Worm (Caenorhabditis elegans) whole organism, L3 larva: Measurements from ENCODE around the gene Y39A1A.24.

ENCODE experiments used
- ZK546.5 ChIP-seq: sonication (generic microtip); optimal IDR thresholded peaks from 2 replicates; lab custom pipeline; 2017; ENCODE audit warnings: missing biosample characterization, missing genetic modification characterization
- aly-2 ChIP-seq: fragments of 150-350 bp; optimal IDR thresholded peaks from 2 replicates; lab custom pipeline; 2014; ENCODE audit warnings: missing biosample characterization, missing genetic modification characterization
- ama-1 ChIP-seq: fragments of 150-350 bp; optimal IDR thresholded peaks from 2 replicates; lab custom pipeline; 2018
- ceh-16 ChIP-seq: sonication (generic microtip); optimal IDR thresholded peaks from 2 replicates; lab custom pipeline; 2017; ENCODE audit warnings: missing biosample characterization, missing genetic modification characterization
- ceh-28 ChIP-seq: fragments of 150-350 bp; optimal IDR thresholded peaks from 2 replicates; lab custom pipeline; 2014; ENCODE audit warnings: missing biosample characterization, missing genetic modification reagents, missing genetic modification characterization
- ceh-82 ChIP-seq: fragments of 150-350 bp; optimal IDR thresholded peaks from 2 replicates; lab custom pipeline; 2014; ENCODE audit warnings: missing biosample characterization, missing genetic modification characterization
- ceh-9 ChIP-seq: sonication (generic microtip); optimal IDR thresholded peaks from 2 replicates; lab custom pipeline; 2018; ENCODE audit warnings: missing biosample characterization, missing genetic modification characterization
- daf-12 ChIP-seq: fragments of 150-350 bp; optimal IDR thresholded peaks from 2 replicates; lab custom pipeline; 2014; ENCODE audit warnings: missing biosample characterization, missing genetic modification reagents, missing genetic modification characterization
- egl-27 ChIP-seq: sonication (generic microtip); optimal IDR thresholded peaks from 4 replicates; lab custom pipeline; 2017; ENCODE audit warnings: missing biosample characterization, missing genetic modification reagents, missing genetic modification characterization
- egl-5 ChIP-seq: fragments of 150-350 bp; optimal IDR thresholded peaks from 2 replicates; lab custom pipeline; 2017; ENCODE audit warnings: missing biosample characterization, missing genetic modification reagents, missing genetic modification characterization, inconsistent platforms
- elt-1 ChIP-seq: fragments of 150-350 bp; optimal IDR thresholded peaks from 2 replicates; lab custom pipeline; 2014; ENCODE audit warnings: missing biosample characterization, missing genetic modification characterization
- elt-2 ChIP-seq: sonication (generic microtip); optimal IDR thresholded peaks from 2 replicates; lab custom pipeline; 2016; ENCODE audit warnings: missing genetic modification reagents, mild to moderate bottlenecking, missing genetic modification characterization, missing compliant biosample characterization
- elt-3 ChIP-seq, 3 experiments: fragments of 150-350 bp in 1 of 3; sonication (generic microtip) in 2 of 3; optimal IDR thresholded peaks; 2 replicates in 2 of 3; 4 replicates in 1 of 3; lab custom pipeline; 2014 to 2017; ENCODE audit warnings: missing biosample characterization in 3 of 3, missing genetic modification characterization in 3 of 3
- eor-1 ChIP-seq, 2 experiments: fragments of 150-350 bp; optimal IDR thresholded peaks; 2 replicates each; lab custom pipeline; 2014 to 2018; ENCODE audit warnings: missing biosample characterization in 2 of 2, missing genetic modification characterization in 2 of 2
- fkh-2 ChIP-seq: fragments of 150-350 bp; optimal IDR thresholded peaks from 2 replicates; lab custom pipeline; 2014; ENCODE audit warnings: missing biosample characterization, missing genetic modification reagents, missing genetic modification characterization
- fos-1 ChIP-seq: fragments of 150-350 bp; optimal IDR thresholded peaks from 2 replicates; lab custom pipeline; 2014; ENCODE audit warnings: missing biosample characterization, missing genetic modification characterization
- hmg-11 ChIP-seq: sonication (generic microtip); optimal IDR thresholded peaks from 2 replicates; lab custom pipeline; 2016; ENCODE audit warnings: missing genetic modification characterization, missing compliant biosample characterization
- jun-1 ChIP-seq: fragments of 150-350 bp; optimal IDR thresholded peaks from 2 replicates; lab custom pipeline; 2014; ENCODE audit warnings: missing biosample characterization, missing genetic modification reagents, missing genetic modification characterization
- lin-15B ChIP-seq: fragments of 150-350 bp; optimal IDR thresholded peaks from 2 replicates; lab custom pipeline; 2014; ENCODE audit warnings: missing biosample characterization, missing genetic modification characterization
- lin-39 ChIP-seq: fragments of 150-350 bp; optimal IDR thresholded peaks from 2 replicates; lab custom pipeline; 2018; ENCODE audit warnings: missing biosample characterization, missing genetic modification reagents, missing genetic modification characterization
- lsy-12 ChIP-seq: sonication (generic microtip); optimal IDR thresholded peaks from 2 replicates; lab custom pipeline; 2016; ENCODE audit warnings: mild to moderate bottlenecking, missing genetic modification characterization, missing compliant biosample characterization
- mdl-1 ChIP-seq: fragments of 150-350 bp; optimal IDR thresholded peaks from 2 replicates; lab custom pipeline; 2014; ENCODE audit warnings: missing biosample characterization, missing genetic modification characterization
- mml-1 ChIP-seq: fragments of 150-350 bp; sonication (generic microtip); optimal IDR thresholded peaks from 3 replicates; lab custom pipeline; 2014; ENCODE audit warnings: missing biosample characterization, missing genetic modification characterization
- nfya-1 ChIP-seq: sonication (generic microtip); optimal IDR thresholded peaks from 2 replicates; lab custom pipeline; 2017; ENCODE audit warnings: missing genetic modification characterization, mild to moderate bottlenecking, missing compliant biosample characterization, antibody characterized with exemption, moderate library complexity; ENCODE audit not compliant: insufficient read depth
- nhr-11 ChIP-seq: fragments of 150-350 bp; optimal IDR thresholded peaks from 2 replicates; lab custom pipeline; 2014; ENCODE audit warnings: missing biosample characterization, missing genetic modification characterization
- nhr-12 ChIP-seq: fragments of 150-350 bp; optimal IDR thresholded peaks from 2 replicates; lab custom pipeline; 2014; ENCODE audit warnings: missing biosample characterization, missing genetic modification characterization
- nhr-23 ChIP-seq: fragments of 150-350 bp; optimal IDR thresholded peaks from 2 replicates; lab custom pipeline; 2014; ENCODE audit warnings: missing biosample characterization, missing genetic modification reagents, missing genetic modification characterization
- nhr-237 ChIP-seq: fragments of 150-350 bp; optimal IDR thresholded peaks from 2 replicates; lab custom pipeline; 2014; ENCODE audit warnings: missing biosample characterization, missing genetic modification characterization
- nhr-25 ChIP-seq: sonication (generic microtip); optimal IDR thresholded peaks from 2 replicates; lab custom pipeline; 2017; ENCODE audit warnings: missing biosample characterization, missing genetic modification characterization
- nhr-28 ChIP-seq: fragments of 150-350 bp; optimal IDR thresholded peaks from 2 replicates; lab custom pipeline; 2014; ENCODE audit warnings: missing biosample characterization, missing genetic modification characterization
- nhr-43 ChIP-seq: sonication (generic microtip); optimal IDR thresholded peaks from 2 replicates; lab custom pipeline; 2016; ENCODE audit warnings: mild to moderate bottlenecking, missing genetic modification characterization, missing compliant biosample characterization; ENCODE audit not compliant: poor library complexity, severe bottlenecking
- nhr-67 ChIP-seq: fragments of 150-350 bp; optimal IDR thresholded peaks from 2 replicates; lab custom pipeline; 2014; ENCODE audit warnings: missing biosample characterization, missing genetic modification characterization
- nhr-77 ChIP-seq: fragments of 150-350 bp; optimal IDR thresholded peaks from 2 replicates; lab custom pipeline; 2014; ENCODE audit warnings: missing biosample characterization, missing genetic modification characterization
- pha-4 ChIP-seq: fragments of 150-350 bp; optimal IDR thresholded peaks from 2 replicates; lab custom pipeline; 2014; ENCODE audit warnings: missing biosample characterization, missing genetic modification reagents, missing genetic modification characterization
- pqm-1 ChIP-seq: fragments of 150-350 bp; optimal IDR thresholded peaks from 2 replicates; lab custom pipeline; 2017; ENCODE audit warnings: missing biosample characterization, missing genetic modification characterization, inconsistent platforms
- sea-2 ChIP-seq: fragments of 150-350 bp; sonication (generic microtip); optimal IDR thresholded peaks from 4 replicates; lab custom pipeline; 2014; ENCODE audit warnings: missing biosample characterization, missing genetic modification reagents, missing genetic modification characterization
- tbx-2 ChIP-seq: sonication (generic microtip); optimal IDR thresholded peaks from 2 replicates; lab custom pipeline; 2016; ENCODE audit warnings: mild to moderate bottlenecking, missing genetic modification characterization, missing compliant biosample characterization
- unc-39 ChIP-seq: sonication (generic microtip); optimal IDR thresholded peaks from 4 replicates; lab custom pipeline; 2017; ENCODE audit warnings: missing biosample characterization, missing genetic modification characterization
- unc-62 ChIP-seq: fragments of 150-350 bp; sonication (generic microtip); optimal IDR thresholded peaks from 4 replicates; lab custom pipeline; 2014; ENCODE audit warnings: missing biosample characterization, missing genetic modification reagents, missing genetic modification characterization
- zag-1 ChIP-seq: fragments of 150-350 bp; optimal IDR thresholded peaks from 2 replicates; lab custom pipeline; 2014; ENCODE audit warnings: missing biosample characterization, missing genetic modification characterization
- ztf-11 ChIP-seq: fragments of 150-350 bp; optimal IDR thresholded peaks from 2 replicates; lab custom pipeline; 2014; ENCODE audit warnings: missing biosample characterization, missing genetic modification characterization
- ztf-4 ChIP-seq: fragments of 150-350 bp; optimal IDR thresholded peaks from 2 replicates; lab custom pipeline; 2014; ENCODE audit warnings: missing biosample characterization, missing genetic modification characterization

The Y39A1A.24 gene

DNA sequence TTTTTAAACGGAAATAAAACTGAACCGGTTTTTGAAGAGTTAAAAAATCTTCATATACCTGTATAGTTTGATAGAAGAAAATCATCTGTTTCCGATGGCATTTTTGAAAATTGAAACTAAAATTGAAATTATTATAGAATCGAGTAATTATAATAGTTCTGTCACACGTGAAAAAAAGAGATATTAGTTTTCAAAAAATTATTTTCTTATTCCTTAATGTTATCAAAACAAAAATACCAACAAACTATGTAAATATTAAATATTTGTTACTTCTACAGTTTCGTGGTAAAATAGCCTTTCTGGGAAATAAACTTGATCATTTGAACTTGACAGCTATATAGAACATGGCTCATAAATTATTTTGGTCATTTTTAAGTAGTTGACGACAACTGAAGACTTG is 16.6 kb downstream of the Y39A1A.24 start, which contains the start of gene swt-4:
TSS of gene swt-4 (minus strand) at position 101 of the 400 bp plus-strand sequence.
- TF ChIP-seq egl-27 (tag; lab: Kevin White, UChicago) (no peak), jun-1 (tag; lab: Kevin White, UChicago) (no peak), sea-2 (GFP tag; lab: Kevin White, UChicago) (no peak), zag-1 (tag; lab: Kevin White, UChicago) (no peak), lsy-12 (tag; lab: Kevin White, UChicago) (no peak), fkh-2 (tag; lab: Kevin White, UChicago) (no peak), mml-1 (tag; lab: Kevin White, UChicago) (no peak), aly-2 (tag; lab: Kevin White, UChicago) (no peak), nhr-237 (no peak), nhr-23 (tag; lab: Kevin White, UChicago) (no peak), unc-62 (GFP tag; lab: Kevin White, UChicago) (no peak), ama-1 (lab: Kevin White, UChicago) (no peak)

DNA sequence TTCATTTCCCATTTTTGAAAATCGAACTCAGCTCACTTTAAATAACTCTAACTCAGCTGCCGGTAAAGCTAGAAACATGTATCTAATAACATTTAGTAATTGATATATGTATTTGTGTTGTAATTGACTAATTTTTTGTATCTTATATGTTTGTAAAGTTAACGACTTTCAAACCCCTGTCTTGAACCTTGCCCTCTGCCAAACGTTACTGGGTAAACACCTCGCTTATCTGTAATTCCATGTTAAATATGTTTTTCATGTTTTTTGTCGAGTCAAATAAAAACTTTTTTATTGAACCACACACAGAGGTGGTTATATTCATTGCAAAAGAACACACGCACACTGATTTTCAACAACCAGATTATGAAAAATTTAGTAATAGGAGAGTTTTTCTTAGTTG is 17.4 kb downstream of the Y39A1A.24 start:
- TF ChIP-seq lsy-12 (tag; lab: Kevin White, UChicago) (peak; percentile 3), pha-4 (tag; lab: Kevin White, UChicago) (peak; percentile 48), ceh-28 (no peak)

- TF ChIP-seq nhr-23 (tag; lab: Kevin White, UChicago) (no peak), nhr-12 (no peak), lin-15B (tag; lab: Kevin White, UChicago) (no peak), nfya-1 (no peak), ama-1 (lab: Kevin White, UChicago) (peak; percentile 52), unc-62 (GFP tag; lab: Kevin White, UChicago) (no peak), hmg-11 (tag; lab: Kevin White, UChicago) (no peak), ceh-16 (tag; lab: Kevin White, UChicago) (no peak), fos-1 (tag; lab: Kevin White, UChicago) (no peak), ztf-11 (tag; lab: Kevin White, UChicago) (no peak), egl-5 (tag; lab: Kevin White, UChicago) (peak; percentile 12), unc-39 (no peak), mdl-1 (tag; lab: Kevin White, UChicago) (no peak), sea-2 (GFP tag; lab: Kevin White, UChicago) (no peak), nhr-25 (tag; lab: Kevin White, UChicago) (peak; percentile 20)
Measured at ce11 chrIII:10631870-10632509, 19.6 kb downstream of the Y39A1A.24 start.

ce11 chrIII:10632590-10633402 is 20.4 kb downstream of the Y39A1A.24 start, which contains the start of gene Y39A1A.10:
Gene Y39A1A.10, plus strand, starts transcription at chrIII:10632728.
- no peak for TF ChIP-seq ztf-4 (tag; lab: Kevin White, UChicago)
- no peak for TF ChIP-seq elt-3 (tag; optimal IDR thresholded peaks at IDR 0.05; lab: Kevin White, UChicago)
- no peak for TF ChIP-seq aly-2 (tag; lab: Kevin White, UChicago)
- peak; percentile 83 for TF ChIP-seq nhr-25 (tag; lab: Kevin White, UChicago)
- TF ChIP-seq lsy-12 (tag; lab: Kevin White, UChicago), result no peak
- TF ChIP-seq nhr-28, result no peak
- TF ChIP-seq unc-62 (GFP tag; lab: Kevin White, UChicago), result no peak
- TF ChIP-seq mml-1 (tag; lab: Kevin White, UChicago), result no peak
- peak; percentile 81 for TF ChIP-seq pha-4 (tag; lab: Kevin White, UChicago)
- peak; percentile 24 for TF ChIP-seq elt-2 (tag; lab: Kevin White, UChicago)
- TF ChIP-seq ama-1 (lab: Kevin White, UChicago), result no peak
- no peak for TF ChIP-seq nhr-237
- TF ChIP-seq ceh-9 (tag; lab: Kevin White, UChicago), result no peak
- peak; percentile 31 for TF ChIP-seq hmg-11 (tag; lab: Kevin White, UChicago)
- TF ChIP-seq tbx-2, result peak; percentile 39
- peak; percentile 21 for TF ChIP-seq ceh-28
- no peak for TF ChIP-seq nhr-43 (tag; lab: Kevin White, UChicago)
- TF ChIP-seq ceh-16 (tag; lab: Kevin White, UChicago), result no peak
- no peak for TF ChIP-seq pqm-1 (tag; lab: Kevin White, UChicago)
- no peak for TF ChIP-seq lin-15B (tag; lab: Kevin White, UChicago)
- TF ChIP-seq elt-1, result no peak
- TF ChIP-seq nhr-67 (tag; lab: Kevin White, UChicago), result no peak
- TF ChIP-seq ceh-82 (tag; lab: Kevin White, UChicago), result no peak
- no peak for TF ChIP-seq nhr-77 (tag; lab: Kevin White, UChicago)
- no peak for TF ChIP-seq eor-1 (tag; optimal IDR thresholded peaks at IDR 0.05; lab: Kevin White, UChicago)
- TF ChIP-seq fkh-2 (tag; lab: Kevin White, UChicago), result no peak
- TF ChIP-seq zag-1 (tag; lab: Kevin White, UChicago), result no peak
- no peak for TF ChIP-seq daf-12 (tag; lab: Kevin White, UChicago)
- TF ChIP-seq egl-27 (tag; lab: Kevin White, UChicago), result no peak
- peak; percentile 37 for TF ChIP-seq lin-39 (tag; lab: Kevin White, UChicago)
- TF ChIP-seq nhr-12, result no peak
- no peak for TF ChIP-seq sea-2 (GFP tag; lab: Kevin White, UChicago)
- TF ChIP-seq nhr-23 (tag; lab: Kevin White, UChicago), result peak; percentile 68
- TF ChIP-seq ZK546.5 (tag; lab: Kevin White, UChicago), result no peak
- peak; percentile 24 for TF ChIP-seq nhr-11
